Worm (Caenorhabditis elegans): ENCODE results near the gene lron-4.
A peak's percentile ranks its signal among the peaks of the same experiment; 100 is the strongest.

Gene lron-4

DNA sequence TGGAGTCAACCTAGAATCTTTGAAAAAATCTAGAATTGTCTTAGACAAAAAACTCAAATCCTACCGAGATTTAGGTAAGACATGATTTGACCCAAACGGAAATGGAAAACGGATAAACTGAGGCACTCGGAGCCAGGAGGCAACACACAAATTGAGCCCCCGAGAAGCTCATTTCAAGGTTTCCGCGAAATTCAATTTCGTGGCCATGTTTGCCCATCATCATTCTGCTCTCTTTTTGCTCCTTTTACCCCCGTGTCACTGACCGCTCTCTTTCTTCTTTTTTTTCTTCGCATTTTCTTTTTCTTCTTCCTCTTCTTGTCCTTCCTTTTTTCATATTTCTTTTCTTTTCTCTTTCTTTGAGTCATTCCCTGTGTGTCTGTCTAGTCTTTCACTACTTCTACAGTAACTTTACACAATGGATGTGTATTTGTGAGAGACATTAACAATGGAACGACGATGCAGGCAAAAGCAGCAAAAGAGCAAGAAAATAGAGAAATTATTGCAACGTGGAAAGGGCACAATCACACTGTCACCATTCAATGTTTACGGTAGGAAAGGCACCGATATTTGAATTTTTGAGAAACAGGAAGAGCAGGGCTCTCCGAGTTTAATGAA, 40.9 kb upstream of the lron-4 start:
- TF ChIP-seq ces-1 (GFP tag; optimal IDR thresholded peaks at IDR 0.05), result peak; percentile 88
- TF ChIP-seq cnd-1 (tag; optimal IDR thresholded peaks at IDR 0.05), result no peak

DNA sequence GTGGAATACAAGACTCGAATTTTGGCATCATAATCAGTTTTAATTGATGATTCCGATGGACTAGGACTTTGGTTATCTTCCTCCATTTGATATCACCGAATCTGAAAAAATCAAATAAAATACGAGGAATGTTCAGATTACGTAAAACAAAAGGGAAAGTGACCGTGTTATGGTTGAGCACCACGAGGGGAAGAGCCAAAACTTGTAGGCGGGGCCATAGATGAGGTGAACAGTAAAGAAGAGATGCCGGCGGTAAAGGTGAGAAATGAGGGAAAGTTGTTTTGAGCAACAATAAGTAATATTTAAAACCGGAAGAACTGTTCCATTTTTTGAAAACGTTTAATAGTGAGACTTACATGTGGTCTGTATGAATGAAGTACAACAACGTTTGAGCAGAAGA, 38.0 kb upstream of the lron-4 start, which contains the start of gene F10B5.3:
F10B5.3 (minus strand) TSS at position 101 of the 400 bp plus-strand sequence.
- no peak for TF ChIP-seq unc-120 (tag; optimal IDR thresholded peaks at IDR 0.05; ENCODE audit: poor library complexity, severe bottlenecking)
- TF ChIP-seq snpc-4 (tag; optimal IDR thresholded peaks at IDR 0.05), result no peak
- TF ChIP-seq sem-2 (GFP tag; optimal IDR thresholded peaks at IDR 0.05), result no peak
- no peak for TF ChIP-seq cnd-1 (tag; optimal IDR thresholded peaks at IDR 0.05)
- TF ChIP-seq M03D4.4 (tag; optimal IDR thresholded peaks at IDR 0.05), result no peak
- no peak for TF ChIP-seq bed-3 (GFP tag; optimal IDR thresholded peaks at IDR 0.05)
- TF ChIP-seq mep-1 (tag; optimal IDR thresholded peaks at IDR 0.05), result no peak
- no peak for TF ChIP-seq lin-32 (GFP tag; optimal IDR thresholded peaks at IDR 0.05)
- TF ChIP-seq ztf-11 (tag; optimal IDR thresholded peaks at IDR 0.05), result no peak
- no peak for TF ChIP-seq tbx-8 (GFP tag; optimal IDR thresholded peaks at IDR 0.05)
- no peak for TF ChIP-seq lin-13 (tag; optimal IDR thresholded peaks at IDR 0.05)
- TF ChIP-seq ceh-39 (tag; optimal IDR thresholded peaks at IDR 0.05), result no peak
- TF ChIP-seq flh-1 (GFP tag; optimal IDR thresholded peaks at IDR 0.05), result no peak
- TF ChIP-seq zip-8 (tag; optimal IDR thresholded peaks at IDR 0.05), result no peak

DNA sequence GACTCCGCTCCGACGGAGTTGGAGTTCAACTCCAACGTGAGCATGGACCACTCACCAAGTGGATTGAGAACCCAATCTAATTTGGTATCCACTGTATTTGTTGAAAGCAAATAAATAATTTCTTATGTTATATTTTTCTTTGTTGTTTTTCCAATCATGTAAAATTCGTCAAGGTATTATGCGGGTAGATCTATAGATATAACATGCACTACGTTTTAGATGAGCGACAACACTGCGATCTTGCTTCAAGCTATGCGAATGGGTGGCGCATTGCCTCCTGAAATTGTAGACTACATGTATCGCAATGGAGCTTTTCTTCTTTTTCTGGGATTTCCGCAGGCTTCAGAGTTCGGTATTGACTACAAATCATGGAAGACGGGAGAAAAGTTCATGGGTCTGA, 32.6 kb upstream of the lron-4 start, which contains the start of gene F10B5.2:
F10B5.2 (plus strand) TSS at position 220 of the 400 bp plus-strand sequence.
- TF ChIP-seq bed-3 (GFP tag; optimal IDR thresholded peaks at IDR 0.05) (no peak), sem-2 (GFP tag; optimal IDR thresholded peaks at IDR 0.05) (no peak), lin-13 (tag; optimal IDR thresholded peaks at IDR 0.05) (no peak), mab-5 (tag; optimal IDR thresholded peaks at IDR 0.05) (no peak), nhr-237 (tag; optimal IDR thresholded peaks at IDR 0.05) (no peak), nhr-76 (tag; optimal IDR thresholded peaks at IDR 0.05) (no peak), unc-62 (GFP tag; optimal IDR thresholded peaks at IDR 0.05) (no peak), snpc-4 (tag; optimal IDR thresholded peaks at IDR 0.05) (no peak), sptf-1 (tag; optimal IDR thresholded peaks at IDR 0.05) (no peak), ham-2 (GFP tag; optimal IDR thresholded peaks at IDR 0.05) (no peak), zip-8 (tag; optimal IDR thresholded peaks at IDR 0.05) (no peak), ceh-43 (GFP tag; optimal IDR thresholded peaks at IDR 0.05) (no peak), elt-3 (tag; optimal IDR thresholded peaks at IDR 0.05) (no peak), ces-1 (GFP tag; optimal IDR thresholded peaks at IDR 0.05) (no peak), drap-1 (GFP tag; optimal IDR thresholded peaks at IDR 0.05) (no peak), blmp-1 (tag; optimal IDR thresholded peaks at IDR 0.05) (no peak), ceh-83 (GFP tag; optimal IDR thresholded peaks at IDR 0.05) (no peak), mls-2 (tag; optimal IDR thresholded peaks at IDR 0.05) (no peak)

DNA sequence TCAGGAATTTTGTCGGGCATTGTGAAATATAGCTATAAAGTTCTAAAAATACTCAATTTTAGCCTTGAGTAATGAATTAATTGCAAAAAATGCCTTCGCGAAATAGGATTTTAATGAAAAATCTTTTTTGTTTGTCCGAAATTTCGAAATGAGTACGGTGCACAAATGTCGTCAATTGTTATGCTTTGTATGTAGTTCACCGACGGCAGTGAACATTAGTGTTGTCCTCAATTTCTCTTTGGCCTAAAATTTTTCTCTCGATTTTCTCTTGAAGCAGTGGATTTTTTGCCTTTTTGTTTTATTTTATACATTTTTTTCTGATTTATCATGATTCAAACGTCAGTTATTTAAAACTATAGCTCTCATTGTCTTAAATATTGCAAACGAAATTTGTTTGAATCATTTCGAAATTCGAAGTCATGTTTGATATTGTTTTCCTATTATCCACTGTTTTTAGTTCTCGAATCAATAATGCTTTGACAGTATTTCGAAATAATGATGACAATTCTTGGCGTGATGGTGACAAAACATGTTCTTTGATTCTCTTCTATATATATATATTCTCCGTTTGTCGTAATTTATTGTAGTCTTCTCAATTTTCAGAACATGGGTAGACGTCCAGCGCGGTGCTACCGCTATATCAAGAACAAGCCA, 31.4 kb upstream of the lron-4 start, which contains the start of the genes ints-11 and rpl-10:
ints-11 (minus strand) TSS at position 201 of the 654 bp plus-strand sequence.
rpl-10 (plus strand) TSS at position 604 of the 654 bp plus-strand sequence.
- TF ChIP-seq hlh-1 (tag; optimal IDR thresholded peaks at IDR 0.05) (peak; percentile 40), nhr-28 (tag; optimal IDR thresholded peaks at IDR 0.05) (no peak), nhr-237 (tag; optimal IDR thresholded peaks at IDR 0.05) (peak; percentile 57), lsy-2 (tag; optimal IDR thresholded peaks at IDR 0.05) (peak; percentile 94)

DNA sequence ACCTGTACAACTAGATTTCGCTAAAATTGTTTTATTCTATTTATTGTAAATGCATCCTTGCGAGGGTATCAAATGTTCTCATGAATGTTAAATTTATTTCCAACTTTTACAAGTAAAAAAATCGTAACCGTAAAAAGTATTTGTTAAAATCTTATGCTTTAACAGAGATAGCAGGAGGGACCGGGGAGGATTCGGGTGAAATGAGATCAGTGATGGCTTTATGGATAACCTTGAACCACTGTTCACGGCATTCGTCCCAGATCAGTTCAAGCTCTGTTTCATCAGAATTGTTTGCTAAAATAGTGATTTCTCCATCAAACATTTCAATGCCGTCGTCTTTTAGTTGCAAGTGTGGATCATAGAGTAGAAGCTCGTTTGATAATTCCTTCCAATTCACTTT, 29.2 kb upstream of the lron-4 start:
- TF ChIP-seq nhr-12 (tag; optimal IDR thresholded peaks at IDR 0.05), result no peak
- TF ChIP-seq cnd-1 (tag; optimal IDR thresholded peaks at IDR 0.05), result no peak
- no peak for TF ChIP-seq lin-32 (GFP tag; optimal IDR thresholded peaks at IDR 0.05)
- TF ChIP-seq ceh-83 (GFP tag; optimal IDR thresholded peaks at IDR 0.05), result no peak
- TF ChIP-seq unc-62 (GFP tag; optimal IDR thresholded peaks at IDR 0.05), result no peak
- no peak for TF ChIP-seq ham-2 (GFP tag; optimal IDR thresholded peaks at IDR 0.05)
- no peak for TF ChIP-seq unc-39 (tag; optimal IDR thresholded peaks at IDR 0.05)
- no peak for TF ChIP-seq ceh-39 (tag; optimal IDR thresholded peaks at IDR 0.05)
- no peak for TF ChIP-seq sptf-1 (tag; optimal IDR thresholded peaks at IDR 0.05)
- no peak for TF ChIP-seq mls-2 (tag; optimal IDR thresholded peaks at IDR 0.05)
- no peak for TF ChIP-seq ces-1 (GFP tag; optimal IDR thresholded peaks at IDR 0.05)
- no peak for TF ChIP-seq sem-2 (GFP tag; optimal IDR thresholded peaks at IDR 0.05)
- no peak for TF ChIP-seq unc-120 (tag; optimal IDR thresholded peaks at IDR 0.05; ENCODE audit: poor library complexity, severe bottlenecking)
- TF ChIP-seq M03D4.4 (tag; optimal IDR thresholded peaks at IDR 0.05), result no peak
- TF ChIP-seq blmp-1 (tag; optimal IDR thresholded peaks at IDR 0.05), result no peak
- TF ChIP-seq mep-1 (tag; optimal IDR thresholded peaks at IDR 0.05), result no peak
- no peak for TF ChIP-seq lin-13 (tag; optimal IDR thresholded peaks at IDR 0.05)
- TF ChIP-seq nhr-237 (tag; optimal IDR thresholded peaks at IDR 0.05), result no peak
- TF ChIP-seq elt-3 (tag; optimal IDR thresholded peaks at IDR 0.05), result no peak
